Worm (Caenorhabditis elegans): Measurements from ENCODE around the gene R04F11.5.

Gene R04F11.5

DNA sequence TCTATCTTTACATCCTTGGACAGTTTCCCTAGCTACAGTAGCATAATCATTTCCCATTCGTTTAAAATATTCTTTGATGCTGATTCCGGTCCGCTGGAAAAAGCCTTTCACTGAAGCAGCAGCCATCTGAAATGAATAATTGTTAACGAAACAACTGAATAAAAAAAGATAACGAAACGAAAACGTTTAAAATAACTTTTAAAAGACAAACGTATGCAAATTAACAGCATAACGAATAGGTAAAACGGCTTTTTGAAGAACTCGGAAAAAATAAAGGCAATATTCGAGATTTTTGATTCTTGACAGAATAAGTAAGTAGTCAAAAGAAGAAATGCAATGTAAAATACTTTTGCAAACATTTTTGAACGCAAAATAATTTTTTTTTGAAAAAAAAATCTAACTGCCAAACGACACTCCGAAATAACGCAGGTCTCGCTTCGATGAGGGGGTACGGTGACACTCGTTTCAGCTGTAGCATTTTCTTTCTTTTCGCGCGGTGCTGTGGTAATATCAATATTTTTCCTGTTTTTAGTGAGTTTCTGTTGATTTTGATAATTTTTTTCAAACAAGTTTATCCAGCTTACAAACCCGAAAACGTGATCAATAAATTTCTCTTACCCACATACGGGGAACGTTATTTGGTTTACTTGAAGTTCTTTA, at the start of gene R04F11.5, which contains the start of gene R04F11.2:
Gene R04F11.5 (minus strand): TSS at position 126 of the 660 bp plus-strand sequence.
Gene R04F11.2 (plus strand): TSS at position 488 of the 660 bp plus-strand sequence.
- TF ChIP-seq ama-1 (optimal IDR thresholded peaks at IDR 0.05), result peak; percentile 39
- no peak for TF ChIP-seq elt-1 (tag; optimal IDR thresholded peaks at IDR 0.05)
- TF ChIP-seq ztf-11 (tag; optimal IDR thresholded peaks at IDR 0.05), result no peak
- no peak for TF ChIP-seq ztf-1 (GFP tag; conservative IDR thresholded peaks at IDR 0.05)
- no peak for TF ChIP-seq nhr-23 (tag; optimal IDR thresholded peaks at IDR 0.05)
- TF ChIP-seq nhr-25 (tag; optimal IDR thresholded peaks at IDR 0.05), result peak; percentile 80
- TF ChIP-seq nhr-77 (tag; optimal IDR thresholded peaks at IDR 0.05), result peak; percentile 24
- no peak for TF ChIP-seq nhr-12 (tag; optimal IDR thresholded peaks at IDR 0.05)
- TF ChIP-seq blmp-1 (tag; optimal IDR thresholded peaks at IDR 0.05; ENCODE audit: insufficient read depth), result no peak
- no peak for TF ChIP-seq lin-39 (tag; optimal IDR thresholded peaks at IDR 0.05)
- no peak for TF ChIP-seq nhr-6 (tag; optimal IDR thresholded peaks at IDR 0.05)
- no peak for TF ChIP-seq peb-1 (tag; optimal IDR thresholded peaks at IDR 0.05)
- no peak for TF ChIP-seq aly-2 (tag; optimal IDR thresholded peaks at IDR 0.05)
- no peak for TF ChIP-seq nhr-11 (tag; optimal IDR thresholded peaks at IDR 0.05)
- TF ChIP-seq lsy-2 (tag; optimal IDR thresholded peaks at IDR 0.05), result peak; percentile 95 to 99
- peak; percentile 83 for TF ChIP-seq nhr-129 (tag; optimal IDR thresholded peaks at IDR 0.05)
- peak; percentile 25 for TF ChIP-seq ztf-4 (tag; optimal IDR thresholded peaks at IDR 0.05)
- TF ChIP-seq unc-62 (GFP tag; optimal IDR thresholded peaks at IDR 0.05), result no peak
- TF ChIP-seq sma-3 (GFP tag; optimal IDR thresholded peaks at IDR 0.05), result peak; percentile 71
- TF ChIP-seq ceh-16 (tag; optimal IDR thresholded peaks at IDR 0.05), result peak; percentile 16
- no peak for TF ChIP-seq dmd-4 (tag; optimal IDR thresholded peaks at IDR 0.05)
- TF ChIP-seq lin-11 (tag; optimal IDR thresholded peaks at IDR 0.05), result peak; percentile 58
- TF ChIP-seq mbf-1 (tag; optimal IDR thresholded peaks at IDR 0.05), result no peak
- peak; percentile 68 for TF ChIP-seq sem-4 (tag; optimal IDR thresholded peaks at IDR 0.05)
- peak; percentile 55 for TF ChIP-seq mab-5 (tag; optimal IDR thresholded peaks at IDR 0.05)
- no peak for TF ChIP-seq R02D3.7 (tag; optimal IDR thresholded peaks at IDR 0.05)
- peak; percentile 95 for TF ChIP-seq unc-55 (GFP tag; optimal IDR thresholded peaks at IDR 0.05)
- no peak for TF ChIP-seq skn-1 (tag; optimal IDR thresholded peaks at IDR 0.05)
- TF ChIP-seq elt-3 (tag; optimal IDR thresholded peaks at IDR 0.05), result no peak
- peak; percentile 72 for TF ChIP-seq nhr-21 (tag; optimal IDR thresholded peaks at IDR 0.05)
- no peak for TF ChIP-seq F13H6.1 (tag; optimal IDR thresholded peaks at IDR 0.05)
- peak; percentile 81 for TF ChIP-seq lin-13 (GFP tag; optimal IDR thresholded peaks at IDR 0.05)
- TF ChIP-seq unc-39 (tag; optimal IDR thresholded peaks at IDR 0.05), result no peak
- peak; percentile 27 for TF ChIP-seq snpc-4 (tag; optimal IDR thresholded peaks at IDR 0.05)
- TF ChIP-seq nhr-237 (tag; optimal IDR thresholded peaks at IDR 0.05), result no peak
- TF ChIP-seq C34F6.9 (tag; optimal IDR thresholded peaks at IDR 0.05), result peak; percentile 94
- TF ChIP-seq crh-2 (tag; optimal IDR thresholded peaks at IDR 0.05), result peak; percentile 88
- TF ChIP-seq ZK546.5 (tag; optimal IDR thresholded peaks at IDR 0.05), result peak; percentile 23
- TF ChIP-seq gmeb-1 (tag; optimal IDR thresholded peaks at IDR 0.05), result peak; percentile 83
- TF ChIP-seq egl-27 (tag; optimal IDR thresholded peaks at IDR 0.05), result no peak
- TF ChIP-seq zag-1 (tag; optimal IDR thresholded peaks at IDR 0.05), result no peak
- TF ChIP-seq fos-1 (tag; optimal IDR thresholded peaks at IDR 0.05), result peak; percentile 72
- no peak for TF ChIP-seq nhr-10 (tag; optimal IDR thresholded peaks at IDR 0.05)
- TF ChIP-seq sma-9 (GFP tag; optimal IDR thresholded peaks at IDR 0.05), result peak; percentile 75
- TF ChIP-seq sma-9 (tag; optimal IDR thresholded peaks at IDR 0.05), result no peak

DNA sequence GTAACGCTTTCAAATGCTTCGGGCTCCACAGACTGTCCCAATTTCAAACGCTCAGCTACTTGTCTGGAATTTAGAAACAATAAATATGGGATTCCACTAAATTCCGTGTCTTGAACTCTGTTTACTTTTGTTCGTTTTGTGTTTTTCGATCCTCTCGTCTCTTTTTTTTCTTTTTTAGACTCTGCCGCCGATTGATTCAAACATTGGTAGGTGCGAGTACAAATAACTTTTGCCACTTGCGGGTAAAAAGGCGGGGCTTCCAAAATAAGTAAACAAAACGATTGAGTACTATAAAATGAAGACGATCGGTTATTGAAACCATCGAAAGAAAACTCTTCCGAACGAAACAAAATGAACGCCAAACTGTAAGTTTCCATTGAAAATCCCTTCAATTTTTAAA, 47.3 kb upstream of the R04F11.5 start, which contains the start of gene fipr-2:
Gene fipr-2 (plus strand): TSS at position 245 of the 400 bp plus-strand sequence.
- TF ChIP-seq ztf-1 (GFP tag; conservative IDR thresholded peaks at IDR 0.05) (no peak), nhr-6 (tag; optimal IDR thresholded peaks at IDR 0.05) (no peak), nhr-129 (tag; optimal IDR thresholded peaks at IDR 0.05) (no peak), nhr-12 (tag; optimal IDR thresholded peaks at IDR 0.05) (no peak), lin-13 (GFP tag; optimal IDR thresholded peaks at IDR 0.05) (no peak), elt-3 (tag; optimal IDR thresholded peaks at IDR 0.05) (no peak), ztf-11 (tag; optimal IDR thresholded peaks at IDR 0.05) (no peak), snpc-4 (tag; optimal IDR thresholded peaks at IDR 0.05) (no peak), ama-1 (optimal IDR thresholded peaks at IDR 0.05) (no peak), mab-5 (tag; optimal IDR thresholded peaks at IDR 0.05) (no peak), unc-39 (tag; optimal IDR thresholded peaks at IDR 0.05) (no peak)

Measured in whole organism, L2 larva.